Worm (Caenorhabditis elegans): ENCODE results near the gene M163.21.

Gene M163.21

ce11 chrX:14447498-14447897 lies 19.1 kb upstream of the M163.21 start:
- TF ChIP-seq cog-1 (tag; optimal IDR thresholded peaks at IDR 0.05) (no peak), flt-1 (GFP tag; IDR thresholded peaks at IDR 0.05) (no peak), klf-2 (GFP tag; conservative IDR thresholded peaks at IDR 0.05) (no peak), med-1 (GFP tag; optimal IDR thresholded peaks at IDR 0.05; ENCODE audit: insufficient read depth) (no peak), ztf-29 (GFP tag; IDR thresholded peaks at IDR 0.05) (no peak), ztf-23 (GFP tag; IDR thresholded peaks at IDR 0.05) (no peak), T22C8.4 (GFP tag; IDR thresholded peaks at IDR 0.05) (no peak), tab-1 (GFP tag; IDR thresholded peaks at IDR 0.05) (no peak), ref-1 (GFP tag; conservative IDR thresholded peaks at IDR 0.05) (no peak)

- no peak for TF ChIP-seq ref-1 (GFP tag; conservative IDR thresholded peaks at IDR 0.05)
Measured at ce11 chrX:14447910-14448309, 18.7 kb upstream of the M163.21 start, which contains the start of gene jmjd-3.2. TSS of gene jmjd-3.2 (plus strand) at chrX:14448210.

ce11 chrX:14453735-14454134 lies 12.9 kb upstream of the M163.21 start, which contains the start of gene F23D12.7:
TSS of gene F23D12.7 (minus strand) at chrX:14453835.
- TF ChIP-seq T22C8.4 (GFP tag; IDR thresholded peaks at IDR 0.05) (no peak), tab-1 (GFP tag; IDR thresholded peaks at IDR 0.05) (no peak), flt-1 (GFP tag; IDR thresholded peaks at IDR 0.05) (no peak), ref-1 (GFP tag; conservative IDR thresholded peaks at IDR 0.05) (no peak), med-1 (GFP tag; optimal IDR thresholded peaks at IDR 0.05; ENCODE audit: insufficient read depth) (no peak), cog-1 (tag; optimal IDR thresholded peaks at IDR 0.05) (no peak), ztf-23 (GFP tag; IDR thresholded peaks at IDR 0.05) (no peak), ztf-29 (GFP tag; IDR thresholded peaks at IDR 0.05) (no peak), klf-2 (GFP tag; conservative IDR thresholded peaks at IDR 0.05) (no peak)

- TF ChIP-seq med-1 (GFP tag; optimal IDR thresholded peaks at IDR 0.05; ENCODE audit: insufficient read depth): no peak
- no peak for TF ChIP-seq cog-1 (tag; optimal IDR thresholded peaks at IDR 0.05)
- no peak for TF ChIP-seq ztf-23 (GFP tag; IDR thresholded peaks at IDR 0.05)
- no peak for TF ChIP-seq tab-1 (GFP tag; IDR thresholded peaks at IDR 0.05)
- no peak for TF ChIP-seq T22C8.4 (GFP tag; IDR thresholded peaks at IDR 0.05)
- TF ChIP-seq flt-1 (GFP tag; IDR thresholded peaks at IDR 0.05): no peak
- TF ChIP-seq klf-2 (GFP tag; conservative IDR thresholded peaks at IDR 0.05): no peak
- TF ChIP-seq ref-1 (GFP tag; conservative IDR thresholded peaks at IDR 0.05): no peak
- no peak for TF ChIP-seq ztf-29 (GFP tag; IDR thresholded peaks at IDR 0.05)
Measured at ce11 chrX:14455419-14455818, 11.2 kb upstream of the M163.21 start, which contains the start of gene Y66C5A.1. TSS of gene Y66C5A.1 (minus strand) at chrX:14455519.

- no peak for TF ChIP-seq ref-1 (GFP tag; conservative IDR thresholded peaks at IDR 0.05)
- no peak for TF ChIP-seq flt-1 (GFP tag; IDR thresholded peaks at IDR 0.05)
Measured at ce11 chrX:14460412-14460811, 6.2 kb upstream of the M163.21 start, which contains the start of gene Y66C5A.2. TSS of gene Y66C5A.2 (plus strand) at chrX:14460712.

ce11 chrX:14464513-14464912 lies 2.1 kb upstream of the M163.21 start, which contains the start of gene M163.7:
TSS of gene M163.7 (plus strand) at chrX:14464813.
- TF ChIP-seq cog-1 (tag; optimal IDR thresholded peaks at IDR 0.05) (no peak), ref-1 (GFP tag; conservative IDR thresholded peaks at IDR 0.05) (no peak), ztf-29 (GFP tag; IDR thresholded peaks at IDR 0.05) (no peak), ztf-23 (GFP tag; IDR thresholded peaks at IDR 0.05) (no peak), tab-1 (GFP tag; IDR thresholded peaks at IDR 0.05) (no peak), klf-2 (GFP tag; conservative IDR thresholded peaks at IDR 0.05) (no peak), T22C8.4 (GFP tag; IDR thresholded peaks at IDR 0.05) (no peak), flt-1 (GFP tag; IDR thresholded peaks at IDR 0.05) (no peak), med-1 (GFP tag; optimal IDR thresholded peaks at IDR 0.05; ENCODE audit: insufficient read depth) (no peak)

- TF ChIP-seq klf-2 (GFP tag; conservative IDR thresholded peaks at IDR 0.05) (no peak), T22C8.4 (GFP tag; IDR thresholded peaks at IDR 0.05) (no peak), ztf-23 (GFP tag; IDR thresholded peaks at IDR 0.05) (no peak), tab-1 (GFP tag; IDR thresholded peaks at IDR 0.05) (no peak)
Measured at ce11 chrX:14465593-14465992, 1.0 kb upstream of the M163.21 start, which contains the start of gene M163.22. TSS of gene M163.22 (plus strand) at chrX:14465893.

ce11 chrX:14469284-14469683 lies 2.7 kb downstream of the M163.21 start, which contains the start of gene M163.9:
TSS of gene M163.9 (plus strand) at chrX:14469584.
- TF ChIP-seq med-1 (GFP tag; optimal IDR thresholded peaks at IDR 0.05; ENCODE audit: insufficient read depth) (no peak), ztf-23 (GFP tag; IDR thresholded peaks at IDR 0.05) (no peak), ref-1 (GFP tag; conservative IDR thresholded peaks at IDR 0.05) (no peak), klf-2 (GFP tag; conservative IDR thresholded peaks at IDR 0.05) (no peak), tab-1 (GFP tag; IDR thresholded peaks at IDR 0.05) (no peak), flt-1 (GFP tag; IDR thresholded peaks at IDR 0.05) (no peak), cog-1 (tag; optimal IDR thresholded peaks at IDR 0.05) (no peak), T22C8.4 (GFP tag; IDR thresholded peaks at IDR 0.05) (no peak)

ce11 chrX:14470687-14471086 lies 4.1 kb downstream of the M163.21 start, which contains the start of gene M163.10:
TSS of gene M163.10 (plus strand) at chrX:14470987.
- TF ChIP-seq tab-1 (GFP tag; IDR thresholded peaks at IDR 0.05): no peak
- no peak for TF ChIP-seq cog-1 (tag; optimal IDR thresholded peaks at IDR 0.05)
- no peak for TF ChIP-seq ztf-23 (GFP tag; IDR thresholded peaks at IDR 0.05)
- no peak for TF ChIP-seq klf-2 (GFP tag; conservative IDR thresholded peaks at IDR 0.05)
- no peak for TF ChIP-seq ztf-29 (GFP tag; IDR thresholded peaks at IDR 0.05)
- no peak for TF ChIP-seq med-1 (GFP tag; optimal IDR thresholded peaks at IDR 0.05; ENCODE audit: insufficient read depth)
- no peak for TF ChIP-seq ref-1 (GFP tag; conservative IDR thresholded peaks at IDR 0.05)
- TF ChIP-seq T22C8.4 (GFP tag; IDR thresholded peaks at IDR 0.05): no peak
- no peak for TF ChIP-seq flt-1 (GFP tag; IDR thresholded peaks at IDR 0.05)

- TF ChIP-seq cog-1 (tag; optimal IDR thresholded peaks at IDR 0.05): no peak
- no peak for TF ChIP-seq flt-1 (GFP tag; IDR thresholded peaks at IDR 0.05)
- no peak for TF ChIP-seq med-1 (GFP tag; optimal IDR thresholded peaks at IDR 0.05; ENCODE audit: insufficient read depth)
- no peak for TF ChIP-seq klf-2 (GFP tag; conservative IDR thresholded peaks at IDR 0.05)
- no peak for TF ChIP-seq ref-1 (GFP tag; conservative IDR thresholded peaks at IDR 0.05)
- TF ChIP-seq ztf-23 (GFP tag; IDR thresholded peaks at IDR 0.05): no peak
- no peak for TF ChIP-seq ztf-29 (GFP tag; IDR thresholded peaks at IDR 0.05)
- TF ChIP-seq tab-1 (GFP tag; IDR thresholded peaks at IDR 0.05): no peak
- no peak for TF ChIP-seq T22C8.4 (GFP tag; IDR thresholded peaks at IDR 0.05)
Measured at ce11 chrX:14473740-14474139, 7.1 kb downstream of the M163.21 start, which contains the start of gene M163.5. TSS of gene M163.5 (plus strand) at chrX:14474040.
